Worm (Caenorhabditis elegans): ENCODE data around the gene F58E2.2.

DNA sequence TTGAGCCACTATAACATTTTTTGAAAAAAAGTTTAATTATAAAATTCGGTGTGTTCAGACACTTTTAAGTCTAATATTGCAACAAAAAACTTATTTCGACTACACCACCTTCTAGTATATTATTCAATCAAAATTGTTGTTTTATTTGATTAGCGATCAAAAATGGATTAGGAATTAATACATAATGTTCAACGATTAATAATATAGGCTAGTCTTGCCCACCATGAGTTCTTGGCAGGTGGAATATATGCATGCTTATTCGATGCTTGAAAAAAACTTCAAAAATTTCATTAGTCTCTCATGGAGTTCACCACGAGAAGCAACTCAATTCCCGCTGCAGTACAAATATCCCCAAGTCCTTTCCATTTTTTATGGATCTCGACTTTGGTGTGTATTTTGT, 33.8 kb upstream of the F58E2.2 start, which contains the start of gene srz-32:
- no peak for TF ChIP-seq him-1 (tag; optimal IDR thresholded peaks at IDR 0.05)
- TF ChIP-seq W03F9.2 (tag; optimal IDR thresholded peaks at IDR 0.05), result no peak
- no peak for TF ChIP-seq dao-5 (tag; optimal IDR thresholded peaks at IDR 0.05)
